Worm (Caenorhabditis elegans) whole organism, L2 larva: ENCODE data around the gene F41C3.7.

Source experiments
- F13H6.1 ChIP-seq: sonication (generic microtip); optimal IDR thresholded peaks from 2 replicates; lab custom pipeline; 2016; ENCODE audit warnings: missing genetic modification characterization, missing compliant biosample characterization
- R02D3.7 ChIP-seq: fragments of 150-350 bp; optimal IDR thresholded peaks from 2 replicates; lab custom pipeline; 2014; ENCODE audit warnings: missing biosample characterization, missing genetic modification characterization
- Y55F3AM.14 ChIP-seq: fragments of 200-800 bp; sonication (Bioruptor generic); optimal IDR thresholded peaks from 2 replicates; lab custom pipeline; 2018; ENCODE audit warnings: mild to moderate bottlenecking, missing genetic modification characterization, missing compliant biosample characterization
- alr-1 ChIP-seq: fragments of 150-350 bp; optimal IDR thresholded peaks from 2 replicates; lab custom pipeline; 2014; ENCODE audit warnings: missing biosample characterization, missing genetic modification characterization
- aly-2 ChIP-seq: fragments of 150-350 bp; optimal IDR thresholded peaks from 2 replicates; lab custom pipeline; 2014; ENCODE audit warnings: missing biosample characterization, missing genetic modification characterization
- ama-1 ChIP-seq: fragments of 150-350 bp; optimal IDR thresholded peaks from 2 replicates; lab custom pipeline; 2018; ENCODE audit warnings: inconsistent platforms
- blmp-1 ChIP-seq: sonication (generic microtip); optimal IDR thresholded peaks from 2 replicates; lab custom pipeline; 2017; ENCODE audit warnings: missing genetic modification characterization, mild to moderate bottlenecking, missing compliant biosample characterization, antibody characterized with exemption, moderate library complexity; ENCODE audit not compliant: insufficient read depth
- ceh-16 ChIP-seq: fragments of 150-350 bp; optimal IDR thresholded peaks from 2 replicates; lab custom pipeline; 2014; ENCODE audit warnings: missing biosample characterization, missing genetic modification characterization
- ceh-82 ChIP-seq: fragments of 150-350 bp; optimal IDR thresholded peaks from 2 replicates; lab custom pipeline; 2014; ENCODE audit warnings: missing biosample characterization, missing genetic modification characterization
- crh-2 ChIP-seq: sonication (generic microtip); optimal IDR thresholded peaks from 2 replicates; lab custom pipeline; 2017; ENCODE audit warnings: missing biosample characterization, missing genetic modification characterization
- dmd-4 ChIP-seq: sonication (generic microtip); optimal IDR thresholded peaks from 2 replicates; lab custom pipeline; 2017; ENCODE audit warnings: missing biosample characterization, missing genetic modification characterization
- egl-27 ChIP-seq: sonication (generic microtip); optimal IDR thresholded peaks from 3 replicates; lab custom pipeline; 2017; ENCODE audit warnings: missing biosample characterization, missing genetic modification reagents, missing genetic modification characterization
- fos-1 ChIP-seq: fragments of 150-350 bp; optimal IDR thresholded peaks from 2 replicates; lab custom pipeline; 2014; ENCODE audit warnings: missing biosample characterization, missing genetic modification characterization
- gmeb-1 ChIP-seq: fragments of 150-350 bp; optimal IDR thresholded peaks from 2 replicates; lab custom pipeline; 2014; ENCODE audit warnings: missing biosample characterization, missing genetic modification characterization
- lin-13 ChIP-seq: fragments of 150-350 bp; optimal IDR thresholded peaks from 2 replicates; lab custom pipeline; 2014; ENCODE audit warnings: missing biosample characterization, missing genetic modification reagents, missing genetic modification characterization
- mab-5 ChIP-seq: fragments of 150-350 bp; optimal IDR thresholded peaks from 2 replicates; lab custom pipeline; 2014; ENCODE audit warnings: missing biosample characterization, missing genetic modification characterization
- nhr-11 ChIP-seq: fragments of 150-350 bp; optimal IDR thresholded peaks from 2 replicates; lab custom pipeline; 2014; ENCODE audit warnings: missing biosample characterization, missing genetic modification characterization
- nhr-12 ChIP-seq: fragments of 150-350 bp; optimal IDR thresholded peaks from 2 replicates; lab custom pipeline; 2014; ENCODE audit warnings: missing biosample characterization, missing genetic modification characterization
- nhr-25 ChIP-seq: fragments of 150-350 bp; sonication (generic microtip); optimal IDR thresholded peaks from 3 replicates; lab custom pipeline; 2014; ENCODE audit warnings: missing biosample characterization, missing genetic modification characterization
- nhr-6 ChIP-seq: fragments of 150-350 bp; optimal IDR thresholded peaks from 2 replicates; lab custom pipeline; 2014; ENCODE audit warnings: missing biosample characterization, missing genetic modification characterization
- nhr-77 ChIP-seq: fragments of 150-350 bp; optimal IDR thresholded peaks from 2 replicates; lab custom pipeline; 2014; ENCODE audit warnings: missing biosample characterization, missing genetic modification characterization
- peb-1 ChIP-seq: fragments of 150-350 bp; optimal IDR thresholded peaks from 2 replicates; lab custom pipeline; 2014; ENCODE audit warnings: missing biosample characterization, missing genetic modification characterization
- sem-4 ChIP-seq: fragments of 150-350 bp; optimal IDR thresholded peaks from 2 replicates; lab custom pipeline; 2014; ENCODE audit warnings: missing biosample characterization, missing genetic modification reagents, missing genetic modification characterization
- sma-3 ChIP-seq: sonication (generic microtip); optimal IDR thresholded peaks from 2 replicates; lab custom pipeline; 2016; ENCODE audit warnings: missing genetic modification reagents, missing genetic modification characterization, missing compliant biosample characterization
- sma-9 ChIP-seq, 2 experiments: fragments of 150-350 bp in 1 of 2; sonication (generic microtip) in 1 of 2; optimal IDR thresholded peaks; 2 replicates each; lab custom pipeline; 2014 to 2016; ENCODE audit warnings: missing genetic modification characterization in 2 of 2, mild to moderate bottlenecking in 1 of 2, missing biosample characterization in 1 of 2, missing compliant biosample characterization in 1 of 2, missing genetic modification reagents in 1 of 2, moderate library complexity in 1 of 2
- snpc-4 ChIP-seq: fragments of 150-350 bp; optimal IDR thresholded peaks from 2 replicates; lab custom pipeline; 2014; ENCODE audit warnings: missing biosample characterization, missing genetic modification characterization
- ztf-1 ChIP-seq: fragments of 200-800 bp; sonication (Bioruptor generic); conservative IDR thresholded peaks from 2 replicates; pipeline ENCODE4 v1.3.6; 2022; ENCODE audit warnings: missing genetic modification characterization, missing compliant biosample characterization
- ztf-11 ChIP-seq: sonication (generic microtip); optimal IDR thresholded peaks from 2 replicates; lab custom pipeline; 2017; ENCODE audit warnings: missing biosample characterization, missing genetic modification characterization
- ztf-4 ChIP-seq: fragments of 150-350 bp; optimal IDR thresholded peaks from 2 replicates; lab custom pipeline; 2014; ENCODE audit warnings: missing biosample characterization, missing genetic modification characterization

Gene F41C3.7

ce11 chrII:4759835-4760234 is 30.0 kb downstream of the F41C3.7 start:
- TF ChIP-seq crh-2 (tag; lab: Kevin White, UChicago) (peak; percentile 15), ceh-16 (tag; lab: Kevin White, UChicago) (peak; percentile 54), Y55F3AM.14 (GFP tag; lab: Kevin White, UChicago) (no peak), nhr-25 (tag; lab: Kevin White, UChicago) (peak; percentile 79), lin-13 (GFP tag; lab: Kevin White, UChicago) (no peak), nhr-12 (tag; lab: Kevin White, UChicago) (no peak)

DNA sequence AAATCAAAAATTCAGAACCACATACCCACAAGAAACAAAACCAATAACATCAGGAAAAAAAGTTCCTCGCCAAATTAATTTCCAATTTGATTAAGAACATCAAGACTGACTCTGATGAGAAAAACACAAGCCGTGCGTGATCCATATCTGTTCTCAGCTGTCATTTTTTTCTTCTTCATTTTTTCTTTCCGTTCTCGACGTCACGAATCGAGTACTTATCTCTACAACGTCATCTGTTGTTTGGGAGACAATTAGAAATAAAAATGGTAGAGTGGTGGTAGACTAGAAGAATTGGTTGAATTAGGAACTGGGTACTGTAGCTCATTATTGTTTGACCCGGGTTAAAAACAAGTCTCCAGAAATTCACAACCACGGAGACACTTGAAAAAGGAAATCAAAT is 31.2 kb downstream of the F41C3.7 start:
- TF ChIP-seq nhr-25 (tag; lab: Kevin White, UChicago), result peak; percentile 13
- no peak for TF ChIP-seq snpc-4 (tag; lab: Kevin White, UChicago)
- TF ChIP-seq ztf-1, result no peak
- peak; percentile 3 for TF ChIP-seq sma-3 (GFP tag; lab: Kevin White, UChicago)

- peak; percentile 33 for TF ChIP-seq sma-3 (GFP tag; lab: Kevin White, UChicago)
- TF ChIP-seq ztf-11 (tag; lab: Kevin White, UChicago), result no peak
- TF ChIP-seq ama-1, result no peak
- peak; percentile 26 for TF ChIP-seq sma-9 (GFP tag; optimal IDR thresholded peaks at IDR 0.05; lab: Kevin White, UChicago)
- TF ChIP-seq sma-9 (tag; optimal IDR thresholded peaks at IDR 0.05; lab: Kevin White, UChicago), result no peak
- TF ChIP-seq crh-2 (tag; lab: Kevin White, UChicago), result peak; percentile 41
- TF ChIP-seq nhr-12 (tag; lab: Kevin White, UChicago), result no peak
Measured at ce11 chrII:4762574-4763285, 32.9 kb downstream of the F41C3.7 start, which contains the start of gene F26G1.2. Gene F26G1.2 (plus strand): TSS chrII:4763081.

DNA sequence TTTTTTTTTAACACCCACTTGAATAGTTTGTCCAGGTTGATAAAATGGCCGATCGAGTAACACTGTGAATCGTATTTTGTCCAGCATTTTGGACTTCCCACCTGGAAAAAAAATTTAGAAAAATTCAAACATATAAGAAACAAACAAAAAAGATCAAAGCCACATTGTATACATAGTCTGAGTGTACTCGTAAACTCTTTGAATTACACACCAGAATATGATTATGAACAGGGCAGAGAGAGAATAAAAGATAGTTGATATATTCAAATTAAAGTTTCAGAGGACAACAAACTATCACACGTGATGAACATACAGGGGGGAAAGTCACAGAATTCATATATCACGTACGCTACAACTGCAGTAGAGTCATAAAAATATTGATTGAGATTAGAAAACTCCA is 36.5 kb downstream of the F41C3.7 start, which contains the start of gene ttm-2:
TSS of gene ttm-2 (minus strand) at position 101 of the 400 bp plus-strand sequence.
- no peak for TF ChIP-seq aly-2
- TF ChIP-seq peb-1 (tag; lab: Kevin White, UChicago), result no peak
- no peak for TF ChIP-seq dmd-4 (tag; lab: Kevin White, UChicago)
- no peak for TF ChIP-seq ceh-82 (tag; lab: Kevin White, UChicago)
- no peak for TF ChIP-seq ceh-16 (tag; lab: Kevin White, UChicago)
- no peak for TF ChIP-seq ztf-1
- no peak for TF ChIP-seq blmp-1 (tag; lab: Kevin White, UChicago)
- TF ChIP-seq fos-1 (tag; lab: Kevin White, UChicago), result no peak
- no peak for TF ChIP-seq ztf-4 (tag; lab: Kevin White, UChicago)
- no peak for TF ChIP-seq nhr-11 (tag; lab: Kevin White, UChicago)

DNA sequence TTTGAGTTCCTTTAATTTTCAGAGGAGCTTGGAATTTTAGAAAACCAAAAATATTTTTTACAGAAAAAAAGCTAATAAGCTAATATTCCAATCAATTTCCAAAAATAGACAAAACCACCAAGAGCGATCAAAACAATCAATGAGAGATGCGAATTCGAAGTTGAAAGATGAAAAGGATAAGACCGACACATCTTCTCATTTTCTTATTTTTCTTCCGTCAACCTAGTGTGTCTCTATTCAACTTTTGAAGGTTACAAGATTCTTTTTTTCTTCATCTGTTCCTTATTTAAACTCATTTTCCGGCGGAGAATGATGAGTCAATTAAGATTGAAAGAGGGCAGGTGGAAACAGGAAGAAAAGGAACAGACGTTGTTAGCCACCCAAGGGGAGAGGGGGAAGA is 37.8 kb downstream of the F41C3.7 start:
- TF ChIP-seq sma-9 (GFP tag; optimal IDR thresholded peaks at IDR 0.05; lab: Kevin White, UChicago) (peak; percentile 26), sma-9 (tag; optimal IDR thresholded peaks at IDR 0.05; lab: Kevin White, UChicago) (no peak), nhr-6 (tag; lab: Kevin White, UChicago) (no peak), mab-5 (no peak), nhr-25 (tag; lab: Kevin White, UChicago) (peak; percentile 33), nhr-77 (tag; lab: Kevin White, UChicago) (no peak), R02D3.7 (tag; lab: Kevin White, UChicago) (no peak), ceh-16 (tag; lab: Kevin White, UChicago) (peak; percentile 71)

DNA sequence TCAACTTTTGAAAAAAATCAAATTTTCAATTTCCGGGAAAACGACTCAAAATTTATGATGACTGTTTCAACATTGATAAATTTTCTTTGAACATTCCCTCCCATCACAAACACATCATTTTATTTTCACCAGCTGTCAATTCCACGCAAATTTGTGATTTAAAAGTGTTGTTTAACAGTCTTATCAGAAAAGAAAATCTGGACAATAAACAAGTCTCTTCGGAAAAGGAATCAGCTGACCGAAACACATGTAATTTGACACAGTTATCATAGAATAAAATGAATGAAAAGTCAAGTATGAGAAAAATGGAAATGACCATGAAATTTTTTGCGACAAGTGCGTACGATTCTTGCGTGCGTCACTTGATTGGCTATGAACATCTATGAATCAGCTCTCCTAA is 39.3 kb downstream of the F41C3.7 start:
- TF ChIP-seq F13H6.1 (tag; lab: Kevin White, UChicago), result no peak
- TF ChIP-seq sem-4 (tag; lab: Kevin White, UChicago), result no peak
- TF ChIP-seq sma-3 (GFP tag; lab: Kevin White, UChicago), result peak; percentile 45
- no peak for TF ChIP-seq gmeb-1 (tag; lab: Kevin White, UChicago)
- no peak for TF ChIP-seq ztf-11 (tag; lab: Kevin White, UChicago)
- TF ChIP-seq alr-1 (tag; lab: Kevin White, UChicago), result no peak
- peak; percentile 2 for TF ChIP-seq sma-9 (GFP tag; optimal IDR thresholded peaks at IDR 0.05; lab: Kevin White, UChicago)
- TF ChIP-seq sma-9 (tag; optimal IDR thresholded peaks at IDR 0.05; lab: Kevin White, UChicago), result no peak
- peak; percentile 53 for TF ChIP-seq nhr-25 (tag; lab: Kevin White, UChicago)
- no peak for TF ChIP-seq ceh-82 (tag; lab: Kevin White, UChicago)
- TF ChIP-seq fos-1 (tag; lab: Kevin White, UChicago), result peak; percentile 5
- TF ChIP-seq egl-27 (tag; lab: Kevin White, UChicago), result no peak
- TF ChIP-seq, all 48 proteins: peak for 4
